Worm (Caenorhabditis elegans) whole organism, L4 larva: Measurements from ENCODE around the gene cpg-2.

Experiments
- D1046.2 ChIP-seq: fragments of 200-800 bp; sonication (Bioruptor generic); IDR thresholded peaks from 2 replicates; pipeline ENCODE4 v1.3.6; 2022; ENCODE audit warnings: missing genetic modification characterization, missing compliant biosample characterization
- F37D6.2 ChIP-seq: sonication (generic microtip); optimal IDR thresholded peaks from 2 replicates; lab custom pipeline; 2016; ENCODE audit warnings: mild to moderate bottlenecking, missing genetic modification characterization, missing compliant biosample characterization
- F49E8.2 ChIP-seq: sonication (generic microtip); optimal IDR thresholded peaks from 2 replicates; lab custom pipeline; 2016; ENCODE audit warnings: missing compliant biosample characterization, mild to moderate bottlenecking, missing genetic modification characterization, borderline replicate concordance
- R02D3.7 ChIP-seq: fragments of 150-350 bp; sonication (generic microtip); optimal IDR thresholded peaks from 3 replicates; lab custom pipeline; 2014; ENCODE audit warnings: missing biosample characterization, missing genetic modification characterization
- T26A8.4 ChIP-seq: fragments of 200-800 bp; sonication (Bioruptor generic); IDR thresholded peaks from 2 replicates; pipeline ENCODE4 v1.3.6; 2022; ENCODE audit warnings: missing genetic modification characterization, missing compliant biosample characterization
- Y105C5A.15 ChIP-seq: fragments of 200-800 bp; sonication (Bioruptor generic); IDR thresholded peaks from 2 replicates; pipeline ENCODE4 v1.3.6; 2022; ENCODE audit warnings: missing genetic modification characterization, missing compliant biosample characterization
- Y48G9A.11 ChIP-seq: fragments of 200-800 bp; sonication (Bioruptor generic); IDR thresholded peaks from 2 replicates; pipeline ENCODE4 v1.3.6; 2022; ENCODE audit warnings: missing genetic modification reagents, missing genetic modification characterization, missing compliant biosample characterization
- ZK337.2 ChIP-seq: fragments of 200-800 bp; sonication (Bioruptor generic); IDR thresholded peaks from 2 replicates; pipeline ENCODE4 v1.3.6; 2022; ENCODE audit warnings: missing genetic modification reagents, missing genetic modification characterization, missing compliant biosample characterization
- aha-1 ChIP-seq: fragments of 150-350 bp; peaks from one replicate; lab custom pipeline; 2014; ENCODE audit warnings: missing biosample characterization, missing genetic modification characterization
- ama-1 ChIP-seq: fragments of 150-350 bp; optimal IDR thresholded peaks from 2 replicates; lab custom pipeline; 2014; ENCODE audit warnings: inconsistent platforms, mixed read lengths
- arid-1 ChIP-seq: fragments of 200-800 bp; sonication (Bioruptor generic); conservative IDR thresholded peaks from 2 replicates; pipeline ENCODE4 v1.3.6; 2022; ENCODE audit warnings: missing genetic modification reagents, missing genetic modification characterization, missing compliant biosample characterization
- ceh-32 ChIP-seq: sonication (generic microtip); optimal IDR thresholded peaks from 2 replicates; lab custom pipeline; 2016; ENCODE audit warnings: mild to moderate bottlenecking, missing genetic modification characterization, missing compliant biosample characterization; ENCODE audit not compliant: poor library complexity
- ceh-44 ChIP-seq: fragments of 200-800 bp; sonication (Bioruptor generic); IDR thresholded peaks from 2 replicates; pipeline ENCODE4 v1.3.6; 2022; ENCODE audit warnings: missing genetic modification reagents, missing genetic modification characterization, missing compliant biosample characterization
- ceh-62 ChIP-seq: sonication (generic microtip); optimal IDR thresholded peaks from 2 replicates; lab custom pipeline; 2017; ENCODE audit warnings: missing biosample characterization, missing genetic modification characterization
- ceh-82 ChIP-seq: sonication (generic microtip); optimal IDR thresholded peaks from 2 replicates; lab custom pipeline; 2017; ENCODE audit warnings: missing biosample characterization, missing genetic modification characterization
- cey-2 ChIP-seq: sonication (generic microtip); optimal IDR thresholded peaks from 3 replicates; lab custom pipeline; 2017; ENCODE audit warnings: missing genetic modification characterization, mild to moderate bottlenecking, missing compliant biosample characterization, antibody characterized with exemption, borderline replicate concordance; ENCODE audit not compliant: insufficient read depth
- daf-16 ChIP-seq, 3 experiments: sonication (generic microtip); optimal IDR thresholded peaks; 2 replicates each; lab custom pipeline; 2016 to 2017; ENCODE audit warnings: missing genetic modification characterization in 3 of 3, missing genetic modification reagents in 3 of 3, mild to moderate bottlenecking in 2 of 3, missing compliant biosample characterization in 2 of 3, missing biosample characterization in 1 of 3, moderate library complexity in 1 of 3
- dmd-6 ChIP-seq: fragments of 200-800 bp; sonication (Bioruptor generic); IDR thresholded peaks from 2 replicates; pipeline ENCODE4 v1.3.6; 2022; ENCODE audit warnings: missing genetic modification reagents, missing genetic modification characterization, missing compliant biosample characterization
- dpl-1 ChIP-seq: fragments of 150-350 bp; optimal IDR thresholded peaks from 2 replicates; lab custom pipeline; 2014; ENCODE audit warnings: missing biosample characterization, missing genetic modification reagents, missing genetic modification characterization
- duxl-1 ChIP-seq: sonication (generic microtip); optimal IDR thresholded peaks from 2 replicates; lab custom pipeline; 2016; ENCODE audit warnings: mild to moderate bottlenecking, missing genetic modification characterization, moderate library complexity, missing compliant biosample characterization; ENCODE audit not compliant: poor library complexity
- egl-43 ChIP-seq: fragments of 200-800 bp; sonication (Bioruptor generic); IDR thresholded peaks from 2 replicates; pipeline ENCODE4 v1.3.6; 2022; ENCODE audit warnings: missing genetic modification reagents, missing genetic modification characterization, missing compliant biosample characterization
- hif-1 ChIP-seq, 2 experiments: sonication (generic microtip); optimal IDR thresholded peaks; 2 replicates each; lab custom pipeline; 2016 to 2017; ENCODE audit warnings: missing compliant biosample characterization in 2 of 2, missing genetic modification characterization in 2 of 2, missing genetic modification reagents in 2 of 2, missing genotype in 2 of 2, mild to moderate bottlenecking in 1 of 2
- hlh-11 ChIP-seq: fragments of 200-800 bp; sonication (Bioruptor generic); optimal IDR thresholded peaks from 2 replicates; lab custom pipeline; 2018; ENCODE audit warnings: mild to moderate bottlenecking, missing genetic modification characterization, missing compliant biosample characterization
- lin-13 ChIP-seq: fragments of 150-350 bp; optimal IDR thresholded peaks from 2 replicates; lab custom pipeline; 2014; ENCODE audit warnings: missing biosample characterization, missing genetic modification reagents, missing genetic modification characterization
- lin-29 ChIP-seq: fragments of 200-800 bp; sonication (Bioruptor generic); IDR thresholded peaks from 2 replicates; pipeline ENCODE4 v1.3.6; 2022; ENCODE audit warnings: missing genetic modification reagents, missing genetic modification characterization, missing compliant biosample characterization
- lin-38 ChIP-seq: fragments of 200-800 bp; sonication (Bioruptor generic); IDR thresholded peaks from 2 replicates; pipeline ENCODE4 v1.3.6; 2022; ENCODE audit warnings: missing genetic modification reagents, missing genetic modification characterization, missing compliant biosample characterization
- lir-3 ChIP-seq: sonication (generic microtip); optimal IDR thresholded peaks from 2 replicates; lab custom pipeline; 2016; ENCODE audit warnings: mild to moderate bottlenecking, missing genetic modification characterization, missing compliant biosample characterization
- lsy-2 ChIP-seq, 2 experiments: fragments of 150-350 bp in 1 of 2; sonication (generic microtip) in 1 of 2; optimal IDR thresholded peaks; 2 replicates each; lab custom pipeline; 2014 to 2017; ENCODE audit warnings: missing biosample characterization in 2 of 2, missing genetic modification characterization in 2 of 2
- mdt-29 ChIP-seq: fragments of 200-800 bp; sonication (Bioruptor generic); IDR thresholded peaks from 2 replicates; pipeline ENCODE4 v1.3.6; 2022; ENCODE audit warnings: missing genetic modification reagents, missing genetic modification characterization, missing compliant biosample characterization
- mes-2 ChIP-seq: sonication (generic microtip); optimal IDR thresholded peaks from 2 replicates; lab custom pipeline; 2016; ENCODE audit warnings: missing genotype, mild to moderate bottlenecking, missing genetic modification characterization, missing compliant biosample characterization; ENCODE audit not compliant: poor library complexity, severe bottlenecking
- mxl-2 ChIP-seq: fragments of 200-800 bp; sonication (Bioruptor generic); conservative IDR thresholded peaks from 2 replicates; pipeline ENCODE4 v1.3.6; 2022; ENCODE audit warnings: missing genetic modification reagents, missing genetic modification characterization, missing compliant biosample characterization
- mxl-3 ChIP-seq: fragments of 200-800 bp; sonication (Bioruptor generic); optimal IDR thresholded peaks from 2 replicates; lab custom pipeline; 2018; ENCODE audit warnings: mild to moderate bottlenecking, missing genetic modification characterization, missing compliant biosample characterization
- nhr-10 ChIP-seq: fragments of 150-350 bp; optimal IDR thresholded peaks from 2 replicates; lab custom pipeline; 2014; ENCODE audit warnings: missing biosample characterization, missing genetic modification characterization
- nhr-102 ChIP-seq: sonication (generic microtip); optimal IDR thresholded peaks from 2 replicates; lab custom pipeline; 2016; ENCODE audit warnings: mild to moderate bottlenecking, missing genetic modification characterization, moderate library complexity, missing compliant biosample characterization
- nhr-25 ChIP-seq: sonication (generic microtip); optimal IDR thresholded peaks from 2 replicates; lab custom pipeline; 2017; ENCODE audit warnings: missing genetic modification characterization, mild to moderate bottlenecking, missing compliant biosample characterization, antibody characterized with exemption, moderate library complexity, borderline replicate concordance; ENCODE audit not compliant: insufficient read depth
- nhr-28 ChIP-seq: fragments of 150-350 bp; optimal IDR thresholded peaks from 2 replicates; lab custom pipeline; 2014; ENCODE audit warnings: missing biosample characterization, missing genetic modification characterization
- nhr-42 ChIP-seq: fragments of 200-800 bp; sonication (Bioruptor generic); IDR thresholded peaks from 2 replicates; pipeline ENCODE4 v1.3.6; 2022; ENCODE audit warnings: missing genetic modification characterization, missing compliant biosample characterization
- nhr-6 ChIP-seq: fragments of 150-350 bp; optimal IDR thresholded peaks from 2 replicates; lab custom pipeline; 2014; ENCODE audit warnings: missing biosample characterization, missing genetic modification characterization
- php-3 ChIP-seq: fragments of 200-800 bp; sonication (Bioruptor generic); IDR thresholded peaks from 2 replicates; pipeline ENCODE4 v1.3.6; 2022; ENCODE audit warnings: missing genetic modification reagents, missing genetic modification characterization, missing compliant biosample characterization
- pqm-1 ChIP-seq: sonication (generic microtip); optimal IDR thresholded peaks from 2 replicates; lab custom pipeline; 2017; ENCODE audit warnings: missing biosample characterization, missing genetic modification characterization
- saeg-2 ChIP-seq: fragments of 200-800 bp; sonication (Bioruptor generic); IDR thresholded peaks from 2 replicates; pipeline ENCODE4 v1.3.6; 2022; ENCODE audit warnings: missing genetic modification reagents, missing genetic modification characterization, missing compliant biosample characterization
- sdz-12 ChIP-seq: fragments of 200-800 bp; sonication (Bioruptor generic); optimal IDR thresholded peaks from 2 replicates; lab custom pipeline; 2018; ENCODE audit warnings: mild to moderate bottlenecking, missing genetic modification characterization, missing compliant biosample characterization
- set-16 ChIP-seq: fragments of 200-800 bp; sonication (Bioruptor generic); IDR thresholded peaks from 2 replicates; pipeline ENCODE4 v1.3.6; 2022; ENCODE audit warnings: missing genetic modification reagents, missing genetic modification characterization, missing compliant biosample characterization
- snpc-1.2 ChIP-seq: fragments of 200-800 bp; sonication (Bioruptor generic); IDR thresholded peaks from 2 replicates; pipeline ENCODE4 v1.3.6; 2022; ENCODE audit warnings: missing genetic modification reagents, missing genetic modification characterization, missing compliant biosample characterization
- unc-39 ChIP-seq: sonication (generic microtip); optimal IDR thresholded peaks from 2 replicates; lab custom pipeline; 2017; ENCODE audit warnings: missing biosample characterization, missing genetic modification characterization
- zag-1 ChIP-seq: fragments of 150-350 bp; optimal IDR thresholded peaks from 2 replicates; lab custom pipeline; 2014; ENCODE audit warnings: missing biosample characterization, missing genetic modification characterization
- zfp-2 ChIP-seq: sonication (generic microtip); optimal IDR thresholded peaks from 2 replicates; lab custom pipeline; 2016; ENCODE audit warnings: mild to moderate bottlenecking, missing genetic modification characterization, missing compliant biosample characterization
- zfp-3 ChIP-seq: fragments of 200-800 bp; sonication (Bioruptor generic); conservative IDR thresholded peaks from 2 replicates; pipeline ENCODE4 v1.3.6; 2022; ENCODE audit warnings: missing genetic modification reagents, missing genetic modification characterization, missing compliant biosample characterization
- zip-11 ChIP-seq: fragments of 200-800 bp; sonication (Bioruptor generic); IDR thresholded peaks from 2 replicates; pipeline ENCODE4 v1.3.6; 2022; ENCODE audit warnings: missing genetic modification characterization, missing compliant biosample characterization
- zip-2 ChIP-seq: fragments of 150-350 bp; optimal IDR thresholded peaks from 2 replicates; lab custom pipeline; 2014; ENCODE audit warnings: missing biosample characterization, missing genetic modification characterization

The cpg-2 gene

ce11 chrIII:7140228-7140710, 36.5 kb upstream of the cpg-2 start:
- TF ChIP-seq dmd-6 (GFP tag; lab: Robert Waterston, UW) (no peak), F37D6.2 (tag; lab: Kevin White, UChicago) (no peak), D1046.2 (GFP tag; lab: Robert Waterston, UW) (no peak), lin-29 (GFP tag; lab: Robert Waterston, UW) (no peak), lsy-2 (tag; optimal IDR thresholded peaks at IDR 0.05; lab: Kevin White, UChicago) (peak in 1 of 2 experiments; percentile 56), zag-1 (no peak), lin-38 (GFP tag; lab: Robert Waterston, UW) (peak; percentile 56), nhr-10 (tag; lab: Kevin White, UChicago) (no peak), php-3 (GFP tag; lab: Robert Waterston, UW) (no peak), ceh-32 (no peak), T26A8.4 (GFP tag; lab: Robert Waterston, UW) (peak; percentile 88), lin-13 (no peak), ceh-62 (tag; lab: Kevin White, UChicago) (no peak), arid-1 (GFP tag; lab: Robert Waterston, UW) (peak; percentile 53), Y105C5A.15 (GFP tag; lab: Robert Waterston, UW) (no peak), nhr-25 (tag; lab: Kevin White, UChicago) (no peak), R02D3.7 (tag; lab: Kevin White, UChicago) (no peak), nhr-28 (no peak), mdt-29 (GFP tag; lab: Robert Waterston, UW) (peak; percentile 80), sdz-12 (GFP tag; lab: Kevin White, UChicago) (no peak), zfp-2 (tag; lab: Kevin White, UChicago) (no peak), nhr-42 (GFP tag; lab: Robert Waterston, UW) (no peak), nhr-102 (tag; lab: Kevin White, UChicago) (peak; percentile 57), ceh-82 (no peak), hif-1 (tag; optimal IDR thresholded peaks at IDR 0.05; lab: Kevin White, UChicago) (no peak), unc-39 (tag; lab: Kevin White, UChicago) (no peak), egl-43 (peak; percentile 60; the same call in 1 of the 2 replicates), snpc-1.2 (peak; percentile 50; the same call in 1 of the 2 replicates), cey-2 (no peak), zip-11 (GFP tag; lab: Robert Waterston, UW) (no peak), saeg-2 (GFP tag; lab: Robert Waterston, UW) (no peak), ZK337.2 (GFP tag; lab: Robert Waterston, UW) (no peak), ceh-44 (GFP tag; lab: Robert Waterston, UW) (no peak), Y48G9A.11 (peak; percentile 68), dpl-1 (GFP tag; lab: Kevin White, UChicago) (peak; percentile 12), aha-1 (tag; lab: Kevin White, UChicago) (peak; percentile 79), zfp-3 (GFP tag; lab: Robert Waterston, UW) (no peak), F49E8.2 (tag; lab: Kevin White, UChicago) (peak; percentile 66), mxl-3 (GFP tag; lab: Kevin White, UChicago) (no peak), lir-3 (no peak), mes-2 (tag; lab: Kevin White, UChicago) (peak; percentile 71), nhr-6 (tag; lab: Kevin White, UChicago) (no peak), daf-16 (GFP tag; optimal IDR thresholded peaks at IDR 0.05; lab: Kevin White, UChicago) (no peak), daf-16 (tag; optimal IDR thresholded peaks at IDR 0.05; lab: Kevin White, UChicago) (peak; percentile 25), zip-2 (tag; lab: Kevin White, UChicago) (no peak), ama-1 (lab: Kevin White, UChicago) (peak; percentile 69), mxl-2 (GFP tag; lab: Robert Waterston, UW) (no peak), hlh-11 (tag; lab: Kevin White, UChicago) (peak; percentile 33), set-16 (GFP tag; lab: Robert Waterston, UW) (no peak), pqm-1 (no peak), duxl-1 (tag; lab: Kevin White, UChicago) (peak; percentile 23)
